Worm (Caenorhabditis elegans): ENCODE results near the gene C07E3.9.

- TF ChIP-seq him-1 (tag; optimal IDR thresholded peaks at IDR 0.05) (no peak), dao-5 (tag; optimal IDR thresholded peaks at IDR 0.05) (no peak), W03F9.2 (tag; optimal IDR thresholded peaks at IDR 0.05) (no peak)
Observed at ce11 chrII:10389776-10390175, 39.2 kb downstream of the C07E3.9 start.
